Fruit fly (Drosophila melanogaster): ENCODE data around the gene ND-13B.

The ND-13B gene

dm6 chr3L:10702216-10702615 is 8.3 kb upstream of the ND-13B start (continued):
- no peak for TF ChIP-seq CG34376 (GFP tag; optimal IDR thresholded peaks at IDR 0.05)
- peak; percentile 4 for TF ChIP-seq sens (GFP tag)
- TF ChIP-seq Taf1 (GFP tag; IDR thresholded peaks at IDR 0.05), result no peak
- TF ChIP-seq chn (GFP tag; optimal IDR thresholded peaks at IDR 0.05), result peak; percentile 18
- TF ChIP-seq chinmo (GFP tag; IDR thresholded peaks at IDR 0.05; ENCODE audit: partially characterized antibody), result 0 out of 4 replicates have a peak, but pooled peaks have one; percentile 36
- TF ChIP-seq HLH3B (GFP tag; IDR thresholded peaks at IDR 0.05), result no peak
- TF ChIP-seq Rfx (GFP tag; IDR thresholded peaks at IDR 0.05), result no peak
- TF ChIP-seq CG13287 (GFP tag; IDR thresholded peaks at IDR 0.05; ENCODE audit: partially characterized antibody), result no peak
- no peak for TF ChIP-seq BtbVII (GFP tag; optimal IDR thresholded peaks at IDR 0.05)
- no peak for TF ChIP-seq Xbp1 (GFP tag; optimal IDR thresholded peaks at IDR 0.05)
- 0 out of 3 replicates have a peak, but pooled peaks have one; percentile 9 for TF ChIP-seq CG34422 (GFP tag; IDR thresholded peaks at IDR 0.05)
- TF ChIP-seq lov (optimal IDR thresholded peaks at IDR 0.05), result no peak
- 0 out of 3 replicates have a peak, but pooled peaks have one; percentile 53 for TF ChIP-seq lov (GFP tag; IDR thresholded peaks at IDR 0.05)
- TF ChIP-seq Meics (GFP tag; optimal IDR thresholded peaks at IDR 0.05), result no peak
- no peak for TF ChIP-seq jigr1 (GFP tag; IDR thresholded peaks at IDR 0.05)
- TF ChIP-seq dysf (GFP tag; IDR thresholded peaks at IDR 0.05), result peak; percentile 23; the same call in 1 of the 3 replicates
- no peak for TF ChIP-seq slp2 (GFP tag; optimal IDR thresholded peaks at IDR 0.05)
- no peak for TF ChIP-seq wek (GFP tag; optimal IDR thresholded peaks at IDR 0.05)
- no peak for TF ChIP-seq CG6689 (GFP tag; IDR thresholded peaks at IDR 0.05)
- TF ChIP-seq ro (GFP tag; IDR thresholded peaks at IDR 0.05), result no peak
- no peak for TF ChIP-seq lab (GFP tag; optimal IDR thresholded peaks at IDR 0.05)
- peak; percentile 62 for TF ChIP-seq abd-A (tag; optimal IDR thresholded peaks at IDR 0.05)

DNA sequence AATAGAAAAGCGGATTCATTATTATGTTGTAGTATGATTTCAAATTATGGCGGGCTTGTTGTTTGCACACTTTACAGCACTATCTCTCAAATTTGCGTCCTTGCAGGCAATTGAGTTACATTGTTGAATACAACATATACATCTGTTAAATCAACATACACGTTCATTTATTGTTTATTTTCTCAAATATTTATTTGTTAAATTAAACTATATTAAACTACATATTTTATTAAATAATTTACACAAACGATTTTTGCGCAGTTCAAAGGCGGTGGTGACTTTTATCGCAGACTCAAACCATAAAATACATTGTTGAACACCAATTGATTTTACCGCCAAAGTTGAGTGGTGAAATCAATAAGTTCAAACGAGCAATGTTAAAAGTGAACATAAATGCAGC is 4.3 kb upstream of the ND-13B start:
- peak; percentile 49 for TF ChIP-seq CG11504 (tag; optimal IDR thresholded peaks at IDR 0.05)
- no peak for TF ChIP-seq HLH54F (GFP tag; optimal IDR thresholded peaks at IDR 0.05)
- peak; percentile 0 for TF ChIP-seq dmrt11E (tag; optimal IDR thresholded peaks at IDR 0.05)
- TF ChIP-seq zen (tag; optimal IDR thresholded peaks at IDR 0.05), result peak; percentile 9
- TF ChIP-seq ind (GFP tag; optimal IDR thresholded peaks at IDR 0.05), result no peak
- TF ChIP-seq CG9932 (GFP tag; IDR thresholded peaks at IDR 0.05), result peak; percentile 32; the same call in 1 of the 2 replicates
- no peak for TF ChIP-seq CG12942 (GFP tag; optimal IDR thresholded peaks at IDR 0.05)
- TF ChIP-seq CG14710 (tag; optimal IDR thresholded peaks at IDR 0.05), result peak; percentile 83
- TF ChIP-seq HLH3B (GFP tag; IDR thresholded peaks at IDR 0.05), result no peak
- no peak for TF ChIP-seq Stat92E (GFP tag; optimal IDR thresholded peaks at IDR 0.05)
- TF ChIP-seq lola (GFP tag; optimal IDR thresholded peaks at IDR 0.05), result peak in 1 of 3 experiments; percentile 31
- TF ChIP-seq CG15601 (tag; optimal IDR thresholded peaks at IDR 0.05), result peak; percentile 22
- peak; percentile 46 for TF ChIP-seq nmo (GFP tag; optimal IDR thresholded peaks at IDR 0.05)
- TF ChIP-seq CG2199 (GFP tag; IDR thresholded peaks at IDR 0.05), result no peak
- TF ChIP-seq oc (tag; optimal IDR thresholded peaks at IDR 0.05), result no peak
- TF ChIP-seq tup (GFP tag; optimal IDR thresholded peaks at IDR 0.05), result no peak
- TF ChIP-seq CG10209 (GFP tag; optimal IDR thresholded peaks at IDR 0.05), result peak; percentile 18
- peak; percentile 37; the same call in 1 of the 2 replicates for TF ChIP-seq Rfx (GFP tag; IDR thresholded peaks at IDR 0.05)
- TF ChIP-seq B-H2 (GFP tag; optimal IDR thresholded peaks at IDR 0.05), result peak; percentile 50
- peak; percentile 16 for TF ChIP-seq CG9797 (GFP tag; optimal IDR thresholded peaks at IDR 0.05)
- TF ChIP-seq CG12391 (tag; optimal IDR thresholded peaks at IDR 0.05), result peak; percentile 51
- peak; percentile 43 for TF ChIP-seq BEAF-32 (GFP tag; optimal IDR thresholded peaks at IDR 0.05)
- peak; percentile 40 for TF ChIP-seq Hmr (GFP tag; optimal IDR thresholded peaks at IDR 0.05)
- no peak for TF ChIP-seq Ada2b (GFP tag; IDR thresholded peaks at IDR 0.05)
- TF ChIP-seq Dbx (GFP tag; IDR thresholded peaks at IDR 0.05), result no peak
- TF ChIP-seq CG10462 (GFP tag; optimal IDR thresholded peaks at IDR 0.05), result no peak
- peak; percentile 99 for TF ChIP-seq Dp (GFP tag; optimal IDR thresholded peaks at IDR 0.05)
- peak; percentile 59 for TF ChIP-seq slbo (GFP tag; IDR thresholded peaks at IDR 0.05)
- peak; percentile 3 for TF ChIP-seq Xbp1 (GFP tag; optimal IDR thresholded peaks at IDR 0.05)
- no peak for TF ChIP-seq wek (GFP tag; optimal IDR thresholded peaks at IDR 0.05)
- peak; percentile 29 for TF ChIP-seq grau (tag; optimal IDR thresholded peaks at IDR 0.05)
- TF ChIP-seq CG11695 (GFP tag; IDR thresholded peaks at IDR 0.05), result no peak
